Worm (Caenorhabditis elegans) whole organism, L1 larva: ENCODE results near the gene copb-1.

ENCODE experiments used
- C04F5.9 ChIP-seq: sonication (generic microtip); optimal IDR thresholded peaks from 2 replicates; lab custom pipeline; 2016; ENCODE audit warnings: missing genetic modification characterization, missing compliant biosample characterization
- C34B4.2 ChIP-seq: sonication (generic microtip); optimal IDR thresholded peaks from 2 replicates; lab custom pipeline; 2017; ENCODE audit warnings: mild to moderate bottlenecking, missing genetic modification characterization, missing compliant biosample characterization
- aly-2 ChIP-seq: fragments of 150-350 bp; optimal IDR thresholded peaks from 2 replicates; lab custom pipeline; 2014; ENCODE audit warnings: missing biosample characterization, missing genetic modification characterization
- ceh-8 ChIP-seq: fragments of 200-800 bp; sonication (Bioruptor generic); optimal IDR thresholded peaks from 2 replicates; lab custom pipeline; 2018; ENCODE audit warnings: mild to moderate bottlenecking, missing genetic modification characterization, moderate library complexity, missing compliant biosample characterization
- ceh-82 ChIP-seq, 3 experiments: fragments of 150-350 bp in 1 of 3; sonication (generic microtip) in 2 of 3; optimal IDR thresholded peaks; 2 replicates each; lab custom pipeline; 2014 to 2017; ENCODE audit warnings: missing biosample characterization in 3 of 3, missing genetic modification characterization in 3 of 3
- dpl-1 ChIP-seq, 3 experiments: fragments of 150-350 bp in 2 of 3; sonication (generic microtip) in 1 of 3; optimal IDR thresholded peaks; 2 replicates each; lab custom pipeline; 2014 to 2017; ENCODE audit warnings: missing biosample characterization in 3 of 3, missing genetic modification characterization in 3 of 3, missing genetic modification reagents in 3 of 3
- efl-3 ChIP-seq: fragments of 200-800 bp; sonication (Bioruptor generic); optimal IDR thresholded peaks from 2 replicates; lab custom pipeline; 2018; ENCODE audit warnings: mild to moderate bottlenecking, missing genetic modification characterization, missing compliant biosample characterization
- elt-2 ChIP-seq: sonication (generic microtip); optimal IDR thresholded peaks from 2 replicates; lab custom pipeline; 2016; ENCODE audit warnings: missing genetic modification characterization, mild to moderate bottlenecking, inconsistent platforms, missing compliant biosample characterization, missing genetic modification reagents
- ets-5 ChIP-seq: fragments of 200-800 bp; sonication (Bioruptor generic); IDR thresholded peaks from 2 replicates; pipeline ENCODE4 v1.3.6; 2022; ENCODE audit warnings: missing genetic modification characterization, missing compliant biosample characterization
- fkh-10 ChIP-seq: sonication (generic microtip); optimal IDR thresholded peaks from 2 replicates; lab custom pipeline; 2017; ENCODE audit warnings: missing biosample characterization, missing genetic modification reagents, missing genetic modification characterization
- fkh-4 ChIP-seq: sonication (generic microtip); optimal IDR thresholded peaks from 2 replicates; lab custom pipeline; 2016; ENCODE audit warnings: missing compliant biosample characterization, missing genetic modification characterization, borderline replicate concordance
- fkh-8 ChIP-seq: sonication (generic microtip); optimal IDR thresholded peaks from 2 replicates; lab custom pipeline; 2016; ENCODE audit warnings: mild to moderate bottlenecking, missing genetic modification characterization, missing compliant biosample characterization
- hlh-4 ChIP-seq: sonication (generic microtip); optimal IDR thresholded peaks from 2 replicates; lab custom pipeline; 2016; ENCODE audit warnings: mild to moderate bottlenecking, missing genetic modification characterization, missing compliant biosample characterization
- hpl-2 ChIP-seq: fragments of 150-350 bp; optimal IDR thresholded peaks from 2 replicates; lab custom pipeline; 2014; ENCODE audit warnings: missing biosample characterization, missing genetic modification reagents, missing genetic modification characterization
- isw-1 ChIP-seq: fragments of 200-800 bp; sonication (Bioruptor generic); IDR thresholded peaks from 2 replicates; pipeline ENCODE4 v1.3.6; 2022; ENCODE audit warnings: missing genetic modification characterization, missing compliant biosample characterization
- jun-1 ChIP-seq: fragments of 150-350 bp; optimal IDR thresholded peaks from 2 replicates; lab custom pipeline; 2014; ENCODE audit warnings: missing biosample characterization, missing genetic modification reagents, missing genetic modification characterization
- lin-14 ChIP-seq: fragments of 200-800 bp; sonication (Bioruptor generic); optimal IDR thresholded peaks from 2 replicates; lab custom pipeline; 2018; ENCODE audit warnings: mild to moderate bottlenecking, missing genetic modification characterization, moderate library complexity, missing compliant biosample characterization
- lin-35 ChIP-seq, 2 experiments: fragments of 150-350 bp; optimal IDR thresholded peaks; 2 replicates each; lab custom pipeline; 2014; ENCODE audit warnings: missing biosample characterization in 2 of 2, missing genetic modification characterization in 2 of 2, missing genetic modification reagents in 2 of 2
- lin-39 ChIP-seq: fragments of 150-350 bp; optimal IDR thresholded peaks from 2 replicates; lab custom pipeline; 2014; ENCODE audit warnings: missing biosample characterization, missing genetic modification reagents, missing genetic modification characterization
- lir-3 ChIP-seq: sonication (generic microtip); optimal IDR thresholded peaks from 2 replicates; lab custom pipeline; 2016; ENCODE audit warnings: mild to moderate bottlenecking, missing genetic modification characterization, moderate library complexity, missing compliant biosample characterization; ENCODE audit not compliant: poor library complexity
- mab-9 ChIP-seq: fragments of 200-800 bp; sonication (Bioruptor generic); IDR thresholded peaks from 2 replicates; pipeline ENCODE4 v1.3.6; 2022; ENCODE audit warnings: missing genetic modification reagents, missing genetic modification characterization, missing compliant biosample characterization
- mdl-1 ChIP-seq, 2 experiments: fragments of 150-350 bp; optimal IDR thresholded peaks; 2 replicates each; lab custom pipeline; 2014 to 2017; ENCODE audit warnings: missing biosample characterization in 2 of 2, missing genetic modification characterization in 2 of 2, inconsistent platforms in 1 of 2
- nhr-11 ChIP-seq: fragments of 150-350 bp; optimal IDR thresholded peaks from 2 replicates; lab custom pipeline; 2014; ENCODE audit warnings: missing biosample characterization, missing genetic modification characterization
- nhr-19 ChIP-seq: fragments of 200-800 bp; sonication (Bioruptor generic); conservative IDR thresholded peaks from 2 replicates; pipeline ENCODE4 v1.3.6; 2022; ENCODE audit warnings: missing genetic modification characterization, missing compliant biosample characterization
- nhr-85 ChIP-seq: sonication (generic microtip); peaks from one replicate; lab custom pipeline; 2016; ENCODE audit warnings: missing genetic modification characterization, inconsistent platforms, missing compliant biosample characterization
- pag-3 ChIP-seq: sonication (generic microtip); optimal IDR thresholded peaks from 2 replicates; lab custom pipeline; 2017; ENCODE audit warnings: missing genetic modification characterization, mild to moderate bottlenecking, missing compliant biosample characterization, antibody characterized with exemption, borderline replicate concordance; ENCODE audit not compliant: insufficient read depth
- pax-3 ChIP-seq: fragments of 200-800 bp; sonication (Bioruptor generic); optimal IDR thresholded peaks from 2 replicates; lab custom pipeline; 2018; ENCODE audit warnings: mild to moderate bottlenecking, missing genetic modification characterization, moderate library complexity, missing compliant biosample characterization
- snpc-4 ChIP-seq: fragments of 150-350 bp; optimal IDR thresholded peaks from 2 replicates; lab custom pipeline; 2014; ENCODE audit warnings: missing biosample characterization, missing genetic modification characterization
- sox-4 ChIP-seq: sonication (generic microtip); optimal IDR thresholded peaks from 2 replicates; lab custom pipeline; 2016; ENCODE audit warnings: missing genetic modification characterization, missing compliant biosample characterization
- sptf-1 ChIP-seq: fragments of 150-350 bp; optimal IDR thresholded peaks from 2 replicates; lab custom pipeline; 2014; ENCODE audit warnings: missing biosample characterization, missing genetic modification characterization
- swsn-7 ChIP-seq: sonication (generic microtip); optimal IDR thresholded peaks from 2 replicates; lab custom pipeline; 2016; ENCODE audit warnings: missing genetic modification characterization, missing compliant biosample characterization
- tbx-2 ChIP-seq: sonication (generic microtip); optimal IDR thresholded peaks from 2 replicates; lab custom pipeline; 2016; ENCODE audit warnings: missing genetic modification characterization, missing compliant biosample characterization
- tlp-1 ChIP-seq: fragments of 150-350 bp; optimal IDR thresholded peaks from 2 replicates; lab custom pipeline; 2014; ENCODE audit warnings: missing biosample characterization, missing genetic modification characterization
- unc-130 ChIP-seq: fragments of 150-350 bp; optimal IDR thresholded peaks from 2 replicates; lab custom pipeline; 2017; ENCODE audit warnings: missing biosample characterization, missing genetic modification characterization, inconsistent platforms
- unc-30 ChIP-seq: sonication (generic microtip); optimal IDR thresholded peaks from 2 replicates; lab custom pipeline; 2017; ENCODE audit warnings: missing biosample characterization, missing genetic modification characterization
- unc-86 ChIP-seq: sonication (generic microtip); optimal IDR thresholded peaks from 2 replicates; lab custom pipeline; 2016; ENCODE audit warnings: missing genetic modification characterization, missing compliant biosample characterization
- unc-98 ChIP-seq: fragments of 200-800 bp; sonication (Bioruptor generic); IDR thresholded peaks from 2 replicates; pipeline ENCODE4 v1.3.6; 2022; ENCODE audit warnings: missing genetic modification characterization, missing compliant biosample characterization
- vab-15 ChIP-seq: sonication (generic microtip); optimal IDR thresholded peaks from 2 replicates; lab custom pipeline; 2017; ENCODE audit warnings: missing genotype, mild to moderate bottlenecking, missing genetic modification characterization, missing compliant biosample characterization
- xbp-1 ChIP-seq: sonication (generic microtip); optimal IDR thresholded peaks from 2 replicates; lab custom pipeline; 2016; ENCODE audit warnings: missing genetic modification characterization, missing compliant biosample characterization
- zag-1 ChIP-seq: fragments of 150-350 bp; optimal IDR thresholded peaks from 2 replicates; lab custom pipeline; 2014; ENCODE audit warnings: missing biosample characterization, missing genetic modification characterization
- ztf-11 ChIP-seq, 2 experiments: sonication (generic microtip); optimal IDR thresholded peaks; 2 replicates each; lab custom pipeline; 2016 to 2017; ENCODE audit warnings: missing genetic modification characterization in 2 of 2, missing biosample characterization in 1 of 2, missing compliant biosample characterization in 1 of 2

copb-1 gene

DNA sequence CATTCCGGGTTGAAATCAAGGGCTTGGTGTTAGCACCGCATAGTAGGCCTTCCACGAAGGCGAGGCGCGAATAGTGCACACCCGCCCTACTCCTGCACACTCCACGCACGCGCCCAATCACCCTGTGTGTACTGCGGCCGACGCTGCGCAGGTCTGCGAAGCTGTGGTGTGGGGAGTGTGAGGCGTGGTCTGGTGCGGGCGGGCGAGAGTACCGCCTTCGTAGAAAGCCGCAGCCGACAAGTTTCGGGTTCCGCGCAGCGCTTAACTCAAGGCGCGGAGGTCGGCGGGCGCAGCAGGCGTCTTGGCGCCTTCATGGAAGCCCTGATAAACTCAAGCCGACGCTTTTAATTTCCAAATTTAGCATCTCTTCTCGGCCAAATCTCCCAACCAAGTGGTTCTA is 29.5 kb downstream of the copb-1 start:
- no peak for TF ChIP-seq tbx-2
- no peak for TF ChIP-seq sptf-1 (tag; lab: Kevin White, UChicago)

DNA sequence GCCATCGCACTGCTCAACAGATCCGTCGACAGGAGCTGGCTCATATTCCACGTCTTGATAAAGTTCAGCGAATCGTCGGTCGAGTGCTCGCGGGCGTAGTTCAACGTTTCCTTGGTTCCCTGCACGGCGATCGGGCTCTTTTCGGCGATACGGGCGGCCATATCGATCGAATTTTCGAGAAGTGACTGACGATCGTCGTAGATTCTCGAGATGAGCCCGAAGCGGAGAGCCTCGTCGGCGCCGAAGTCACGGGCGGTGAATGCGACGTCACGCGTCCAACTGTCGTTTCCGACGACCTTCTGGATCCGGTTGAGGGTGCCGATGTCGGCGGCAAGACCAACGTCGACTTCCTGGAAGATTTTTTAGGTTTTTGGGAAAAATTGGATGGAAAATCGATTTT is 30.9 kb downstream of the copb-1 start:
- TF ChIP-seq fkh-8 (no peak), xbp-1 (no peak), fkh-10 (no peak), aly-2 (tag; lab: Kevin White, UChicago) (no peak), vab-15 (tag; lab: Kevin White, UChicago) (no peak)
- TF ChIP-seq, all 84 proteins: peak for 0

DNA sequence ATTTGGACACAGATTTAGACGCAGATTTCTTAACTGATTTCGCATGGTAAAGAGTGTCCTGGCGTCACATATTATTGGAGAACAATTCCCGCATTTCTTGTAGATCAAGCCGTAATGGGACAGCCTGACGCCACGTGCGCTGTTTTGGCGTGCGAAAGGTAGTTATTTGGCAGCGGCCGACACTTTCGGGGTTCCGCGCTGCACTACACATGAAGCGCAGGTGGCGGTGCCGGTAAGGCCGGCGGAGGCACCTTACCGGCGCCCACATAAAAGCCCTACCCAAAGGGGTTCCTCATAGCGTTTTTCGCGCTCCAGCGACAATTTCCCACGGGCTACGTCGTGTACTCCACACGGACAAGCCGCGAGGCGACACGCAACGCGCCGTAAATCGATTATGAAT is 31.5 kb downstream of the copb-1 start:
- TF ChIP-seq nhr-19 (GFP tag; lab: Robert Waterston, UW) (no peak), hlh-4 (no peak), ceh-8 (no peak), vab-15 (tag; lab: Kevin White, UChicago) (no peak), fkh-8 (no peak), lin-35 (GFP tag; optimal IDR thresholded peaks at IDR 0.05; lab: Kevin White, UChicago) (no peak)

DNA sequence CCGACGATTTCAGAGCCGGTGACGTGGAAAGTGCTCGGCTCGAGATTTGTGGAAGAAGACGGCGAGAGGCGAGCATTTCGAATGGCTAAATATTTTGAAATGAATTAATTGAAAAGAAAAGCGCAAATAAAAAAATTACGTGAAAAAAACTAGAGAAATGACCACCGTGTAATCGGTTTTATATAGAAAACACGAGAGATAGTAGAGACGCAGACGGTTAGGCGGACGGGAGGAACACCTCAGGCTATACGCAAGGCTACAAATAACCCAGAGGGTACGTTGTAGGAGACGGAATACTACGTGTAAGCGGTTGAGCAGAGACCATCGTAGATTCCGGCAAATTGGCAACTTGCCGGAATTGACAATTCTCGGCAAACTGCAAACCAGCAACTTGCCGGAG is 32.6 kb downstream of the copb-1 start, which contains the start of gene Y25C1A.13:
Gene Y25C1A.13 (minus strand): TSS at position 101 of the 400 bp plus-strand sequence.
- no peak for TF ChIP-seq mdl-1 (tag; optimal IDR thresholded peaks at IDR 0.05; lab: Kevin White, UChicago)
- TF ChIP-seq lin-14 (GFP tag; lab: Kevin White, UChicago) = peak; percentile 40

DNA sequence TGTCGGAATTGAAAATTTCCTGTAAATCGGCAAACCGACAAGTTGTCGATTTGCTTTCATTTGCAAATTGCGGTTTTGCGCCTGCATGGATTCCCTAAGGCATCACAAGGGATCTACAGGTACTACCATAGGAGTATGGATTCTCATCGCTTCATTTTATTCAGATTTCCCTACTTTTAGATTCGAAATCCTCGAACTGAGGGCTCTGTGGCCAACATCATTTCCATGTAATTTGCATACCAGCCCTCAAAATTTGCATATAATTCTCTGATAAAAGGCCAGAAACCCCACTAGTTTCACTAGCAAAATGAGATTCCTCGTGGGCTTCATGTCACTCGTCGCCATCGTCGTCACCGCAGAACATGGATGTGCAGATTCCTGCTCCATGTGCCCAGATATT is 33.7 kb downstream of the copb-1 start, which contains the start of gene Y25C1A.2:
Gene Y25C1A.2 (plus strand): TSS at position 301 of the 400 bp plus-strand sequence.
- TF ChIP-seq unc-30 (no peak), sox-4 (tag; lab: Kevin White, UChicago) (no peak), dpl-1 (GFP tag; optimal IDR thresholded peaks at IDR 0.05; lab: Kevin White, UChicago) (no peak), unc-98 (no peak), elt-2 (no peak), jun-1 (tag; lab: Kevin White, UChicago) (no peak), pag-3 (tag; lab: Kevin White, UChicago) (no peak), C04F5.9 (no peak), ztf-11 (tag; optimal IDR thresholded peaks at IDR 0.05; lab: Kevin White, UChicago) (no peak), nhr-11 (tag; lab: Kevin White, UChicago) (no peak), mdl-1 (tag; optimal IDR thresholded peaks at IDR 0.05; lab: Kevin White, UChicago) (no peak), fkh-10 (no peak), xbp-1 (no peak), mab-9 (GFP tag; lab: Robert Waterston, UW) (no peak), efl-3 (GFP tag; lab: Kevin White, UChicago) (no peak), fkh-4 (tag; lab: Kevin White, UChicago) (no peak), ceh-82 (tag; optimal IDR thresholded peaks at IDR 0.05; lab: Kevin White, UChicago) (no peak)

DNA sequence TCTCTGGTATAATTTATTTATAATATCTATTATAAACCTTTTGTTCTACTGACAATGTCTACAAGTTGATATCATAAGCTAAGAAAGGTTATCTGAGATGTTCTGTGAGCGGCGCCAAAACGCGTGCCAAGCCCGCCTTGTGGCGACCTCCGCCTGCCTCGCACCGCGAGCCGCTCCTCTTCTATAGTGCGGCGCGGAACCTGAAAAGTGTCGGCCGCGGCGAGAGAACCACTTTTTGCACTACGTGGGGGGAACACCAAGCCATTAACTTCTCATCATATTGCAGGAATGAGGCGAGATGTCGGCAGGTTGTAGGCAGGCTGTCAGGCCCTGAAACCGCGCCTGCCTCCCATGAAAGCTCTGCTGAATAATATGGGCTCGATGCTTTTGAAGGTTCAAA is 34.7 kb downstream of the copb-1 start:
- TF ChIP-seq snpc-4 = peak; percentile 45
- TF ChIP-seq nhr-85 (tag; lab: Kevin White, UChicago) = no peak
- no peak for TF ChIP-seq isw-1

DNA sequence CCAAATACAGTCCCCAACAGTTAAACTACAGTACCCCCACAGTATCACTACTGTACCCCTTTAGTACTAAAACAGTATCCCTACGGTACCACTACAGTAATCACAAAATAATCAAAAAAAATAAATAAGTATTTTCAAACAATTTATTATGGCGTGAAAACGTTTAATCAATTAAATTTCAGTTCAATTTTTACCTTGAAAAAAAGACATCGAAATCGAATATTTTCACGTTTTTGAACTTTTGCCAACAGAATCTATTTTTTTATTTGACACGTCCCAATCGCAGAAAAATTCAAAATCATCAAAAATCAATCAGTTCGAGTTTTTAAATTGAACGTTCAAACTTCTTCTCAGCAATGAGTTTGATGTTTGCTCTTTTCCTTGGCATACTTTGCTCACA is 35.3 kb downstream of the copb-1 start, which contains the start of gene clec-123:
Gene clec-123 (plus strand): TSS at position 301 of the 400 bp plus-strand sequence.
- TF ChIP-seq tlp-1 (no peak), ets-5 (no peak), lir-3 (tag; lab: Kevin White, UChicago) (no peak), unc-86 (no peak), tbx-2 (no peak), swsn-7 (tag; lab: Kevin White, UChicago) (no peak), lin-39 (tag; lab: Kevin White, UChicago) (no peak), jun-1 (tag; lab: Kevin White, UChicago) (no peak), hpl-2 (GFP tag; lab: Kevin White, UChicago) (no peak), nhr-19 (GFP tag; lab: Robert Waterston, UW) (no peak), unc-130 (no peak), nhr-85 (tag; lab: Kevin White, UChicago) (no peak), elt-2 (no peak), zag-1 (tag; lab: Kevin White, UChicago) (no peak), vab-15 (tag; lab: Kevin White, UChicago) (no peak), lin-14 (GFP tag; lab: Kevin White, UChicago) (no peak), fkh-4 (tag; lab: Kevin White, UChicago) (no peak), pax-3 (tag; lab: Kevin White, UChicago) (no peak), C34B4.2 (tag; lab: Kevin White, UChicago) (no peak)
